Worm (Caenorhabditis elegans) whole organism, midembryonic: ENCODE data around the gene str-190.

Source experiments
- T22C8.4 ChIP-seq: fragments of 200-800 bp; sonication (Bioruptor generic); IDR thresholded peaks from 2 replicates; pipeline ENCODE4 v1.3.6; 2022; ENCODE audit warnings: missing genetic modification characterization, missing compliant biosample characterization
- cog-1 ChIP-seq: sonication (generic microtip); optimal IDR thresholded peaks from 2 replicates; lab custom pipeline; 2016; ENCODE audit warnings: missing genetic modification characterization, missing compliant biosample characterization
- flt-1 ChIP-seq: fragments of 200-800 bp; sonication (Bioruptor generic); IDR thresholded peaks from 2 replicates; pipeline ENCODE4 v1.3.6; 2022; ENCODE audit warnings: missing genetic modification characterization, missing compliant biosample characterization
- klf-2 ChIP-seq: fragments of 200-800 bp; sonication (Bioruptor generic); conservative IDR thresholded peaks from 2 replicates; pipeline ENCODE4 v1.3.6; 2022; ENCODE audit warnings: missing genetic modification reagents, missing genetic modification characterization, missing compliant biosample characterization
- med-1 ChIP-seq: sonication (generic microtip); optimal IDR thresholded peaks from 2 replicates; lab custom pipeline; 2017; ENCODE audit warnings: missing genetic modification characterization, mild to moderate bottlenecking, missing compliant biosample characterization, antibody characterized with exemption, missing genetic modification reagents; ENCODE audit not compliant: insufficient read depth
- ref-1 ChIP-seq: fragments of 200-800 bp; sonication (Bioruptor generic); conservative IDR thresholded peaks from 2 replicates; pipeline ENCODE4 v1.3.6; 2022; ENCODE audit warnings: missing genetic modification reagents, missing genetic modification characterization, missing compliant biosample characterization
- tab-1 ChIP-seq: fragments of 200-800 bp; sonication (Bioruptor generic); IDR thresholded peaks from 2 replicates; pipeline ENCODE4 v1.3.6; 2022; ENCODE audit warnings: missing genetic modification characterization, missing compliant biosample characterization
- ztf-23 ChIP-seq: fragments of 200-800 bp; sonication (Bioruptor generic); IDR thresholded peaks from 2 replicates; pipeline ENCODE4 v1.3.6; 2022; ENCODE audit warnings: missing genetic modification reagents, missing genetic modification characterization, missing compliant biosample characterization
- ztf-29 ChIP-seq: fragments of 200-800 bp; sonication (Bioruptor generic); IDR thresholded peaks from 2 replicates; pipeline ENCODE4 v1.3.6; 2022; ENCODE audit warnings: missing genetic modification reagents, missing genetic modification characterization, missing compliant biosample characterization

The str-190 gene

DNA sequence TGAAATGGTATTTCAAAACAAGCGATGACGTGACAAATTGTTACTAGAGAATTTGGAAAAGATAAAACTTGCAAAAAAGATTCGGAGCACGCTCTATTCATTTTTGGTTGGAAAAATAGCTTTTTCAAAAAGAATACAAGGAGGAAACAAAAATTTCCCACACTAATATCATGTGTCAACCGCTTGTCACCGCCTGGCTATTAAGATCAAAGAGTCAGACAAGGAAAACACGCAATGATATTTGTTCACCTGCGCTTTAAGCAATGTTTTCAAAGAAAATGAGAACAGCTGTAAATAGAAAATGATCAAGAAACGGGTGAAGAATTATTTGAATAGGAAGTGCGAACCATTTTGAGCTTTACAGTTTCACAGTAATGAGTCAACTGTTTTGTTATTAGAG is 1.5 kb downstream of the str-190 start, which contains the start of gene srh-125:
TSS of gene srh-125 (minus strand) at position 101 of the 400 bp plus-strand sequence.
- TF ChIP-seq tab-1 (no peak), flt-1 (no peak), cog-1 (tag; lab: Kevin White, UChicago) (no peak), ztf-23 (GFP tag; lab: Robert Waterston, UW) (no peak), ref-1 (GFP tag; lab: Robert Waterston, UW) (no peak), T22C8.4 (GFP tag; lab: Robert Waterston, UW) (no peak), ztf-29 (GFP tag; lab: Robert Waterston, UW) (no peak), klf-2 (no peak), med-1 (no peak)

DNA sequence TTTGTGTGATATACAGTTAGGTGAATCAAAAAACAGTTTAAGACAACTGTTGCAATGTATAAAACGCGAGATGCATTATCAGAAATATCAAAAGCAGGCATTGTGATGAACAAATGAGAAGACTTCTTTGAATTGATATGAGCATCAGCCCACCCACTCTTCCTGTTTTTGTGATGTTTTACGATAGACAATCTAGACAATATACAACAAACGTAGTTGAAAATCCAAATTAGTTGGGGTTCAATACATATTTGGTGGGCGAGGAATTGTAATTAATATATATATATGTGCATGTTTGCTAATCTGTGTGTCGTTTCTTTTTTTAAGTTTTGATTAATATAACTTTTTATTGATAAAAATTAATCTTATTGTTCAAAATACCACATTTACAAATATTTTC is 5.5 kb downstream of the str-190 start, which contains the start of gene str-28:
TSS of gene str-28 (minus strand) at position 101 of the 400 bp plus-strand sequence.
- TF ChIP-seq tab-1 = no peak
- TF ChIP-seq flt-1 = no peak
- no peak for TF ChIP-seq T22C8.4 (GFP tag; lab: Robert Waterston, UW)
- TF ChIP-seq cog-1 (tag; lab: Kevin White, UChicago) = no peak
- no peak for TF ChIP-seq ref-1 (GFP tag; lab: Robert Waterston, UW)
- no peak for TF ChIP-seq klf-2
- TF ChIP-seq med-1 = no peak
- TF ChIP-seq ztf-23 (GFP tag; lab: Robert Waterston, UW) = no peak
- TF ChIP-seq ztf-29 (GFP tag; lab: Robert Waterston, UW) = no peak

DNA sequence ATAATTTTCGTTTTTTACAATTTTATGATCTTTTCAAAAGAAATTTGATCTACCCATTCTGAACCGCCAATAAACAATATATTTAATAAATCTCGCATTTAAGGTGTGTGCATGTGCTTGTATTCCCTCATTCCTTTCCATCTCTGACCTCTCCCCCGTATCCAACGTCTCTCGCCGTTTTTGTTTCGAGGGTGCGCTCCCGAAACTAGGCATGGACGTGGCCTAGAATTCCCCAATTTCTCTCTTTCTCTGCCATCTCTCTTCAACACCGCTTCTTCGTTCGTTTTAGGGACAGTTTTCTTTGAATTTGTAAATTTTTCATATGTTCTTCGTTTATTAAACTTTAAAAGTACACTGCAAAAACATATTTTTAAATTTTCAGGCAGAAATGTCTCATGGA is 12.8 kb downstream of the str-190 start, which contains the start of gene F25E5.1:
TSS of gene F25E5.1 (plus strand) at position 376 of the 400 bp plus-strand sequence.
- TF ChIP-seq T22C8.4 (GFP tag; lab: Robert Waterston, UW) (no peak), ztf-23 (GFP tag; lab: Robert Waterston, UW) (0 out of 2 replicates have a peak, but pooled peaks have one; percentile 57), med-1 (no peak), cog-1 (tag; lab: Kevin White, UChicago) (peak; percentile 27), tab-1 (no peak), flt-1 (no peak), ztf-29 (GFP tag; lab: Robert Waterston, UW) (no peak), klf-2 (no peak), ref-1 (GFP tag; lab: Robert Waterston, UW) (no peak)

DNA sequence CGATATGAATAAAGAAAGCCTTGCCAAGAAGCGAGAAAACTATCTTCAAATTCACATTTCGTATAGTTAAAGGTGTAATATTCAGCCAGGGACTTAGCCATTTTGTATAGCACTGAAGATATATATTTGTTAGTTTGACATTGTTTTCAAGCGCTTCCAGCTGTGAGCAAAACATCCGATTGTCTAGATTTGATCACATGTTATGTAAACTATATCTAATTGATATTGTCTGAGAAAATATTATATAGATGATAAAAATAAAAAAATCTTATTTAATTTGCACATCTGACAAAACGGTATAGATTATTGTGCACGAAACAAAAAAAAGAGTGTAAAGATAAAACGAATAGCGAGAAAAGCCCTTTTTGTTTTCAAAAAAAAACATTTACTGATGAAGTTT is 13.6 kb downstream of the str-190 start, which contains the start of gene srh-89:
TSS of gene srh-89 (minus strand) at position 101 of the 400 bp plus-strand sequence.
- TF ChIP-seq T22C8.4 (GFP tag; lab: Robert Waterston, UW) (no peak), ztf-29 (GFP tag; lab: Robert Waterston, UW) (no peak), ztf-23 (GFP tag; lab: Robert Waterston, UW) (no peak)

DNA sequence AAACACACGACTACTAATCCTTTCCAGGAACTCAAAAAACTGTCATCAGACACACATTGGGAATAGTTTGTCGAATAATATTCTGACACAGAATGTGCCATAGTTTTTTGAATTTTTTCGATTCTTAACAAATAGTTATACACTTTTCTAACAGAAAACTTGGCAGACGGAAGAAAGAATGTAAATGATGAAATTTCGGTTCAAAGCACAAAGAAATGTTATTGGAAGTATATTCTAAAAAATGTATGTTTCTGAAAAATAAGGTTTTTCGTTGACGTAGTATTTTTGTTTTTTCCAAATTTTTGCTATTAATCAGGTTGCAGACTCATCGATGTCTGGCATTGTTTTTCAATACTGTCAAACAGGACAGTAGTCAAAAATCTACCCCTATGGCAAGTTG is 17.4 kb downstream of the str-190 start, which contains the start of gene srh-92:
TSS of gene srh-92 (minus strand) at position 101 of the 400 bp plus-strand sequence.
- no peak for TF ChIP-seq T22C8.4 (GFP tag; lab: Robert Waterston, UW)

DNA sequence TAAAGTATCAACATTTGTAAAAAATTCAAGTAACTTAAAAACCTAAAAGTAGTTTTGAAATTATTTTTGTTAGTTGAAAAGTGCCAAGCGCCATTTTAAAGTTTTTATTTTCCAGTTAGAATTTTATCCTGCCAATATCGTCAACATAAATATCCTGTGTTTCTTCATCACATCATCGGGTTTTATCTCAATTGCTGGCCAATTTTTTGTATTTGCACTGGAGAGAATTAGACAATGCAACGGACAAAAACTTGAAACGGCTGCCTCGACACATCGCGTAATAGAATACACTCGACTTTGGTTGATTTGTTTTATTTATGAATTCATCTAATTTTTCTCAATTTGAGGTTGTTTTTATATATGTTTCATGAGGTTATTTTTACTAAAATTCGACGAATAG is 23.3 kb downstream of the str-190 start, which contains the start of gene F25E5.2:
TSS of gene F25E5.2 (plus strand) at position 301 of the 400 bp plus-strand sequence.
- no peak for TF ChIP-seq tab-1
- TF ChIP-seq T22C8.4 (GFP tag; lab: Robert Waterston, UW) = no peak
- no peak for TF ChIP-seq ref-1 (GFP tag; lab: Robert Waterston, UW)
- no peak for TF ChIP-seq ztf-29 (GFP tag; lab: Robert Waterston, UW)
- no peak for TF ChIP-seq ztf-23 (GFP tag; lab: Robert Waterston, UW)
- no peak for TF ChIP-seq flt-1

DNA sequence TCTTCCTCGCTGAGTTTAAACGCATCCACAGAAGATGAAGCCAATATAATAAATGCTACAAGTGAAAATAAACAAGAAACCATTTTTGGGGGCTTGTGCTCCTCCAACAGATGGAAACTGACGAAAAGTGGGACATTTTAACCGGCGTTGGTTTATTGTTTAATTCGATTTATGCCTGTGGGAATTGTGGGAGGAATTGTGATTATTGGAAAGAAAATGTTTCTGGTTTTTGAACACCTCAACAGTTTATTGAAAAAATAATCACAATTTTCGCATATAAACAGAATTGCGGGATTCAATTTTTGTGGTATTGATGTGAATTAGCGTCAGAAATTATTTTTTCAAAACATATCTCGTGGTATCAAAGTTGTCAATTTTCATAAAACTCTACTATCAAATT is 24.1 kb downstream of the str-190 start, which contains the start of gene try-8:
TSS of gene try-8 (minus strand) at position 101 of the 400 bp plus-strand sequence.
- TF ChIP-seq ztf-23 (GFP tag; lab: Robert Waterston, UW) = no peak
- no peak for TF ChIP-seq med-1
- TF ChIP-seq ref-1 (GFP tag; lab: Robert Waterston, UW) = no peak

DNA sequence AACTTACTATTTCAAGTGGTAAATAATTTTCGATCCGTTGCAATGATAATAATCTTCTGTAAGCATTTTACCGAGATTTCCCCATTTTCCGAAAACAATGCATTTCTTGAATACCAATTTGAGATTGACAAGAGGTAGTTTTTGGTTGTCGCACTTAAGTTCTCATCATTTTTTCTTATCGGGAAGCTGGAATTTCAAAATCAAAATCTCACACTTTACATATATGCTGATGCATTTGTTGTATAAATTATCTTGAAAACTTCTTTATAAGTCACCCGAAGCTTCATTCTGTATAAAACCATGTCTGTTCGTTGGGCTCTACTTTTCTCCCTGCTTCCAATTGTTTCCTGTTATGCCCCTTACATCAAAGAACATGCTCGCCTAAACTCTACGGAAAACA is 26.9 kb downstream of the str-190 start, which contains the start of gene try-11:
TSS of gene try-11 (plus strand) at position 301 of the 400 bp plus-strand sequence.
- TF ChIP-seq ref-1 (GFP tag; lab: Robert Waterston, UW) (no peak), cog-1 (tag; lab: Kevin White, UChicago) (no peak), ztf-23 (GFP tag; lab: Robert Waterston, UW) (no peak), tab-1 (no peak), med-1 (no peak), T22C8.4 (GFP tag; lab: Robert Waterston, UW) (no peak), flt-1 (no peak), klf-2 (no peak), ztf-29 (GFP tag; lab: Robert Waterston, UW) (no peak)

DNA sequence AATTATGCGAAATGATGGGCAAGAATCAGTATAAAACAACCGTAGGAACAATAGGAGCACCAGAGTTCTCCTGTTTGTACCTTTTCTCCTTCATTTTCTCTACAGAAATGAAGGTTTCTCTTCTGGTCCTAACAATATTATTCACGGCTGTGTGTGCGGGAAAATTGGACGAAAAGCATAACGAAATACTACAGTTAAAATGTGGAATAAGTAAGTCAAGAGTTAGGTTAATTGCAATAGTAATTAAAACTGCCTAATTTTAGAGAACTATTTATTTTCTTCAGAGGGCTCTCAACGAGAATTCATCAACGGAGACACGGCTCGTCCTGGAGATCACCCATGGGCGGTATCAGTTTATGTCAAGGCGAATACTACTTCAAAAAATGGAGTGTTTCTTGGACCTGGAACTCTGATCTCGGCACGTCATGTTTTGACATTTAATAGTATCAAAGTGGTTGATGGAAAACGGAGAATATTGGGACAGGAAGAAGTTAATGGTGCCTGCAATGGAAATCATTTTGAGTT is 28.9 kb downstream of the str-190 start, which contains the start of gene try-12:
TSS of gene try-12 (plus strand) at position 51 of the 525 bp plus-strand sequence.
- no peak for TF ChIP-seq klf-2
- no peak for TF ChIP-seq ztf-23 (GFP tag; lab: Robert Waterston, UW)
- TF ChIP-seq T22C8.4 (GFP tag; lab: Robert Waterston, UW) = no peak
- no peak for TF ChIP-seq ref-1 (GFP tag; lab: Robert Waterston, UW)
- TF ChIP-seq cog-1 (tag; lab: Kevin White, UChicago) = no peak
- no peak for TF ChIP-seq tab-1
- TF ChIP-seq flt-1 = no peak
- no peak for TF ChIP-seq med-1
- TF ChIP-seq ztf-29 (GFP tag; lab: Robert Waterston, UW) = no peak

DNA sequence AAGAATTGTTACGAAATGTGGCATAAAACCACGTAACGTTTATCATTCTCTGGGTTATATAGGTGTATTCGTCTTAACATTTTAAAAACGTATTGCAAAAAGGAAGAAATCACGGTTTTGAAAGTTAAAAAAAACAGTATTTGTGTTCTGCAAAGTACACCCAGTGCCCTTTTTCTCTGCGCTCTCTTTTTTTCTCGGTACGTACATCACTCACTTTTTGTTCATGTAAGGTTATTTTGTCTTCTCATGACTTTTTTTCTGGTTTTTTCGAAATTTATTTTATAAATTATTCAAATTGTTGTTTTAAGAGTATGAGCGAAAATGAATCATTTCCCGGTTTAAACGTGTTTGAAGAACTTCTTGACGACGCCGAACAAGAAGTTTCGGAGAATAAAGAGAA is 31.3 kb downstream of the str-190 start, which contains the start of gene F25E5.5:
TSS of gene F25E5.5 (plus strand) at position 301 of the 400 bp plus-strand sequence.
- TF ChIP-seq T22C8.4 (GFP tag; lab: Robert Waterston, UW) (no peak), ref-1 (GFP tag; lab: Robert Waterston, UW) (no peak), tab-1 (no peak), cog-1 (tag; lab: Kevin White, UChicago) (no peak), med-1 (no peak), klf-2 (no peak), ztf-29 (GFP tag; lab: Robert Waterston, UW) (no peak), ztf-23 (GFP tag; lab: Robert Waterston, UW) (no peak), flt-1 (no peak)
